Worm (Caenorhabditis elegans) whole organism, L4/young adult: ENCODE results near the gene Y82E9BL.1.

Source experiments
- W03F9.2 ChIP-seq: fragments of 150-350 bp; optimal IDR thresholded peaks from 2 replicates; lab custom pipeline; 2014; ENCODE audit warnings: missing biosample characterization, missing genetic modification characterization
- him-1 ChIP-seq: sonication (generic microtip); optimal IDR thresholded peaks from 2 replicates; lab custom pipeline; 2016; ENCODE audit warnings: missing genotype, missing genetic modification reagents, missing genetic modification characterization, missing compliant biosample characterization

- TF ChIP-seq him-1 (tag; lab: Kevin White, UChicago) (no peak), W03F9.2 (tag; lab: Kevin White, UChicago) (no peak)
Observed at ce11 chrIII:1374355-1374807, 19.2 kb upstream of the Y82E9BL.1 start, which contains the start of gene Y82E9BR.20.
